Fruit fly (Drosophila melanogaster) whole organism, embryonic: ENCODE measurements around the gene Npc2a.
A peak's percentile ranks its signal among the peaks of the same experiment; 100 is the strongest.

Experiments
- Atf3 ChIP-seq: fragments of 200-800 bp; sonication (Bioruptor generic); optimal IDR thresholded peaks from 3 replicates; lab custom pipeline; 2016; ENCODE audit warnings: missing biosample characterization, missing genetic modification characterization
- CG10462 ChIP-seq: fragments of 200-800 bp; sonication (Bioruptor generic); optimal IDR thresholded peaks from 2 replicates; lab custom pipeline; 2016; ENCODE audit warnings: missing biosample characterization, missing genetic modification characterization
- CG10979 ChIP-seq: fragments of 200-800 bp; sonication (Bioruptor generic); optimal IDR thresholded peaks from 2 replicates; lab custom pipeline; 2018; ENCODE audit warnings: missing biosample characterization, mild to moderate bottlenecking, missing genetic modification characterization, moderate library complexity
- CG11560 ChIP-seq: fragments of 200-800 bp; sonication (Bioruptor generic); IDR thresholded peaks from 3 replicates; pipeline ENCODE4 v1.3.6; 2022; ENCODE audit warnings: missing biosample characterization, missing genetic modification characterization
- CG12104 ChIP-seq: fragments of 200-800 bp; sonication (Bioruptor generic); optimal IDR thresholded peaks from 3 replicates; lab custom pipeline; 2016; ENCODE audit warnings: missing biosample characterization, missing genetic modification characterization
- CG15696 ChIP-seq: fragments of 200-800 bp; sonication (Bioruptor generic); optimal IDR thresholded peaks from 2 replicates; lab custom pipeline; 2019; ENCODE audit warnings: missing biosample characterization, mild to moderate bottlenecking, missing genetic modification characterization, moderate library complexity
- CG1603 ChIP-seq: fragments of 200-800 bp; sonication (Bioruptor generic); optimal IDR thresholded peaks from 2 replicates; lab custom pipeline; 2019; ENCODE audit warnings: missing biosample characterization, mild to moderate bottlenecking, missing genetic modification characterization, moderate library complexity
- CG1647 ChIP-seq: fragments of 200-800 bp; sonication (Bioruptor generic); optimal IDR thresholded peaks from 3 replicates; lab custom pipeline; 2016; ENCODE audit warnings: missing biosample characterization, missing genetic modification characterization
- CG16779 ChIP-seq: fragments of 200-800 bp; sonication (Bioruptor generic); IDR thresholded peaks from 2 replicates; pipeline ENCODE4 v1.3.6; 2022; ENCODE audit warnings: missing biosample characterization, missing genetic modification characterization
- CG18619 ChIP-seq: fragments of 200-800 bp; sonication (Bioruptor generic); optimal IDR thresholded peaks from 3 replicates; lab custom pipeline; 2017; ENCODE audit warnings: missing biosample characterization, mild to moderate bottlenecking, missing genetic modification characterization
- CG3065 ChIP-seq: fragments of 200-800 bp; sonication (Bioruptor generic); optimal IDR thresholded peaks from 2 replicates; lab custom pipeline; 2016; ENCODE audit warnings: missing biosample characterization, missing genetic modification characterization
- CG32532 ChIP-seq: fragments of 200-800 bp; sonication (Bioruptor generic); IDR thresholded peaks from 2 replicates; pipeline ENCODE4 v1.3.6; 2022; ENCODE audit warnings: missing biosample characterization, missing genetic modification characterization
- CG5953 ChIP-seq: fragments of 200-800 bp; sonication (Bioruptor generic); IDR thresholded peaks from 2 replicates; pipeline ENCODE4 v1.3.6; 2022; ENCODE audit warnings: missing biosample characterization, missing genetic modification characterization
- CG6272 ChIP-seq: fragments of 200-800 bp; sonication (Bioruptor generic); IDR thresholded peaks from 2 replicates; pipeline ENCODE4 v1.3.6; 2022; ENCODE audit warnings: missing biosample characterization, missing genetic modification characterization
- CG8089 ChIP-seq: fragments of 200-800 bp; sonication (Bioruptor generic); optimal IDR thresholded peaks from 3 replicates; lab custom pipeline; 2016; ENCODE audit warnings: missing biosample characterization, missing genetic modification characterization
- CG8290 ChIP-seq, 3 experiments: fragments of 200-800 bp; sonication (Bioruptor generic); optimal IDR thresholded peaks; 2 replicates each; lab custom pipeline; 2016 to 2019; ENCODE audit warnings: missing biosample characterization in 3 of 3, missing genetic modification characterization in 3 of 3, mild to moderate bottlenecking in 2 of 3, moderate library complexity in 1 of 3
- CG8944 ChIP-seq: fragments of 200-800 bp; sonication (Bioruptor generic); optimal IDR thresholded peaks from 3 replicates; lab custom pipeline; 2016; ENCODE audit warnings: missing biosample characterization, missing genetic modification characterization
- CG9727 ChIP-seq: fragments of 200-800 bp; sonication (Bioruptor generic); optimal IDR thresholded peaks from 3 replicates; lab custom pipeline; 2017; ENCODE audit warnings: missing biosample characterization, mild to moderate bottlenecking, missing genetic modification characterization
- Camta ChIP-seq: fragments of 200-800 bp; sonication (Bioruptor generic); optimal IDR thresholded peaks from 2 replicates; lab custom pipeline; 2016; ENCODE audit warnings: missing biosample characterization, missing genetic modification characterization
- Dref ChIP-seq: fragments of 200-800 bp; sonication (Bioruptor generic); IDR thresholded peaks from 2 replicates; pipeline ENCODE4 v1.3.6; 2022; ENCODE audit warnings: missing biosample characterization, missing genetic modification characterization
- Ets65A ChIP-seq: fragments of 200-800 bp; sonication (Bioruptor generic); peaks from one replicate; lab custom pipeline; 2016; ENCODE audit warnings: missing biosample characterization, missing genetic modification characterization
- Hand ChIP-seq: fragments of 200-800 bp; sonication (Bioruptor generic); optimal IDR thresholded peaks from 2 replicates; lab custom pipeline; 2017; ENCODE audit warnings: mild to moderate bottlenecking, missing biosample characterization, missing genetic modification reagents, missing genetic modification characterization
- Mad ChIP-seq: fragments of 200-800 bp; sonication (Bioruptor generic); optimal IDR thresholded peaks from 2 replicates; lab custom pipeline; 2016; ENCODE audit warnings: missing biosample characterization, missing genetic modification characterization
- Ptx1 ChIP-seq: fragments of 200-800 bp; sonication (Bioruptor generic); IDR thresholded peaks from 2 replicates; pipeline ENCODE4 v1.3.6; 2022; ENCODE audit warnings: missing biosample characterization, missing genetic modification characterization
- Rfx ChIP-seq: fragments of 200-800 bp; sonication (Bioruptor generic); IDR thresholded peaks from 2 replicates; pipeline ENCODE4 v1.3.6; 2022; ENCODE audit warnings: missing biosample characterization, missing genetic modification characterization
- Sox102F ChIP-seq: fragments of 200-800 bp; sonication (Bioruptor generic); optimal IDR thresholded peaks from 2 replicates; lab custom pipeline; 2018; ENCODE audit warnings: missing biosample characterization, mild to moderate bottlenecking, missing genetic modification characterization, moderate library complexity
- Spps ChIP-seq: fragments of 200-800 bp; sonication (Bioruptor generic); optimal IDR thresholded peaks from 2 replicates; lab custom pipeline; 2018; ENCODE audit warnings: missing biosample characterization, mild to moderate bottlenecking, missing genetic modification characterization
- ase ChIP-seq: fragments of 200-800 bp; sonication (Bioruptor generic); IDR thresholded peaks from 3 replicates; pipeline ENCODE4 v1.3.6; 2022; ENCODE audit warnings: missing biosample characterization, missing genetic modification characterization
- ash1 ChIP-seq: fragments of 200-800 bp; sonication (Bioruptor generic); optimal IDR thresholded peaks from 2 replicates; lab custom pipeline; 2018; ENCODE audit warnings: missing biosample characterization, mild to moderate bottlenecking, missing genetic modification characterization
- bbx ChIP-seq: fragments of 200-800 bp; sonication (Bioruptor generic); IDR thresholded peaks from 2 replicates; pipeline ENCODE4 v1.3.6; 2022; ENCODE audit warnings: missing biosample characterization, missing genetic modification characterization; ENCODE audit not compliant: partially characterized antibody
- dpn ChIP-seq, 2 experiments: fragments of 200-800 bp; sonication (Bioruptor generic); optimal IDR thresholded peaks; 3 replicates each; lab custom pipeline; 2016; ENCODE audit warnings: missing biosample characterization in 2 of 2, missing genetic modification characterization in 2 of 2
- emc ChIP-seq: fragments of 200-800 bp; sonication (Bioruptor generic); optimal IDR thresholded peaks from 2 replicates; lab custom pipeline; 2016; ENCODE audit warnings: missing biosample characterization, missing genetic modification characterization
- hbn ChIP-seq: fragments of 200-800 bp; sonication (Bioruptor generic); IDR thresholded peaks from 2 replicates; pipeline ENCODE4 v1.3.6; 2022; ENCODE audit warnings: missing biosample characterization, missing genetic modification characterization; ENCODE audit not compliant: partially characterized antibody
- kni ChIP-seq: fragments of 200-800 bp; sonication (Bioruptor generic); optimal IDR thresholded peaks from 3 replicates; lab custom pipeline; 2017; ENCODE audit warnings: mild to moderate bottlenecking, missing biosample characterization, missing genetic modification reagents, missing genetic modification characterization
- lbe ChIP-seq: fragments of 200-800 bp; sonication (Bioruptor generic); optimal IDR thresholded peaks from 2 replicates; lab custom pipeline; 2016; ENCODE audit warnings: missing biosample characterization, mild to moderate bottlenecking, missing genetic modification characterization
- lola ChIP-seq, 3 experiments: fragments of >200 bp in 2 of 3; fragments of 200-800 bp in 1 of 3; sonication (Bioruptor generic) in 1 of 3; optimal IDR thresholded peaks; 2 replicates each; lab custom pipeline; 2017 to 2019; ENCODE audit warnings: missing biosample characterization in 3 of 3, missing genetic modification characterization in 3 of 3, mild to moderate bottlenecking in 1 of 3, moderate library complexity in 1 of 3
- lov ChIP-seq, 2 experiments: fragments of 200-800 bp in 1 of 2; fragments of >200 bp in 1 of 2; sonication (Bioruptor generic) in 1 of 2; IDR thresholded peaks in 1 of 2; optimal IDR thresholded peaks in 1 of 2; 2 replicates in 1 of 2; 3 replicates in 1 of 2; pipeline versions ENCODE4 v1.3.6 to Lab custom; 2017 to 2022; ENCODE audit warnings: missing biosample characterization in 1 of 2, missing genetic modification characterization in 1 of 2
- mld ChIP-seq: fragments of 200-800 bp; sonication (Bioruptor generic); IDR thresholded peaks from 3 replicates; pipeline ENCODE4 v1.3.6; 2022; ENCODE audit warnings: missing biosample characterization, missing genetic modification characterization; ENCODE audit not compliant: partially characterized antibody
- nom ChIP-seq: fragments of 200-800 bp; sonication (Bioruptor generic); optimal IDR thresholded peaks from 2 replicates; lab custom pipeline; 2017; ENCODE audit warnings: missing biosample characterization, missing genetic modification characterization, mild to moderate bottlenecking, moderate library complexity, missing genetic modification reagents
- pan ChIP-seq, 4 experiments: fragments of >200 bp in 3 of 4; fragments of 200-800 bp in 1 of 4; sonication (Bioruptor generic) in 1 of 4; optimal IDR thresholded peaks in 3 of 4; IDR thresholded peaks in 1 of 4; 2 replicates each; pipeline versions ENCODE4 v1.3.6 to Lab custom; 2017 to 2022; ENCODE audit warnings: missing biosample characterization in 2 of 4, missing genetic modification characterization in 2 of 4, mixed read lengths in 1 of 4
- pho ChIP-seq: fragments of 200-800 bp; sonication (Bioruptor generic); optimal IDR thresholded peaks from 2 replicates; lab custom pipeline; 2016; ENCODE audit warnings: missing biosample characterization, missing genetic modification characterization
- pita ChIP-seq: fragments of 200-800 bp; sonication (Bioruptor generic); optimal IDR thresholded peaks from 2 replicates; lab custom pipeline; 2017; ENCODE audit warnings: missing biosample characterization, mild to moderate bottlenecking, missing genetic modification characterization
- sim ChIP-seq: fragments of 200-800 bp; sonication (Bioruptor generic); IDR thresholded peaks from 2 replicates; pipeline ENCODE4 v1.3.6; 2022; ENCODE audit warnings: missing biosample characterization, missing genetic modification characterization
- so ChIP-seq: fragments of 200-800 bp; sonication (Bioruptor generic); IDR thresholded peaks from 3 replicates; pipeline ENCODE4 v1.3.6; 2022; ENCODE audit warnings: missing biosample characterization, missing genetic modification characterization
- tin ChIP-seq: fragments of 200-800 bp; sonication (Bioruptor generic); optimal IDR thresholded peaks from 3 replicates; lab custom pipeline; 2016; ENCODE audit warnings: missing biosample characterization, missing genetic modification characterization
- vnd ChIP-seq: fragments of 200-800 bp; sonication (Bioruptor generic); IDR thresholded peaks from 3 replicates; pipeline ENCODE4 v1.3.6; 2022; ENCODE audit warnings: missing biosample characterization, missing genetic modification characterization; ENCODE audit not compliant: partially characterized antibody
- wdn ChIP-seq: fragments of 200-800 bp; sonication (Bioruptor generic); IDR thresholded peaks from 2 replicates; pipeline ENCODE4 v1.3.6; 2022; ENCODE audit warnings: missing biosample characterization, missing genetic modification characterization
- zen2 ChIP-seq: fragments of 200-800 bp; sonication (Bioruptor generic); IDR thresholded peaks from 3 replicates; pipeline ENCODE4 v1.3.6; 2022; ENCODE audit warnings: missing biosample characterization, missing genetic modification characterization; ENCODE audit not compliant: partially characterized antibody

Npc2a gene

dm6 chr2L:1981726-1982367 lies 6.2 kb upstream of the Npc2a start, which contains the start of gene CG7289 (continued):
- TF ChIP-seq CG8290 (GFP tag; optimal IDR thresholded peaks at IDR 0.05; lab: Kevin White, UChicago) (no peak), CG8290 (tag; optimal IDR thresholded peaks at IDR 0.05; lab: Kevin White, UChicago) (peak in 1 of 2 experiments; percentile 35), Camta (GFP tag; lab: Kevin White, UChicago) (no peak), pan (optimal IDR thresholded peaks at IDR 0.05; lab: Kevin White, UChicago) (peak in 1 of 2 experiments; percentile 28), pan (GFP tag; optimal IDR thresholded peaks at IDR 0.05 in 1 of 2, IDR thresholded peaks at IDR 0.05 in 1 of 2) (peak in 1 of 2 experiments; percentile 34), CG3065 (GFP tag; lab: Kevin White, UChicago) (no peak), Mad (no peak), Rfx (no peak), CG1647 (no peak), lbe (no peak), CG10462 (GFP tag; lab: Kevin White, UChicago) (no peak), Atf3 (no peak), Sox102F (GFP tag; lab: Kevin White, UChicago) (no peak), so (GFP tag; lab: Robert Waterston, UW) (peak; percentile 8; the same call in 1 of the 3 replicates), CG5953 (GFP tag; lab: Robert Waterston, UW) (no peak), Ptx1 (GFP tag; lab: Robert Waterston, UW) (no peak), ase (GFP tag; lab: Robert Waterston, UW) (no peak), CG8944 (GFP tag; lab: Kevin White, UChicago) (no peak), lola (GFP tag; optimal IDR thresholded peaks at IDR 0.05; lab: Kevin White, UChicago) (no peak), kni (GFP tag; lab: Kevin White, UChicago) (no peak), CG12104 (GFP tag; lab: Kevin White, UChicago) (no peak), pita (GFP tag; lab: Kevin White, UChicago) (no peak), lov (optimal IDR thresholded peaks at IDR 0.05; lab: Kevin White, UChicago) (no peak), lov (GFP tag; IDR thresholded peaks at IDR 0.05; lab: Robert Waterston, UW) (no peak), bbx (GFP tag; lab: Robert Waterston, UW) (peak; percentile 49), wdn (GFP tag; lab: Robert Waterston, UW) (no peak), CG6272 (GFP tag; lab: Robert Waterston, UW) (no peak), sim (GFP tag; lab: Robert Waterston, UW) (no peak), ash1 (no peak), nom (GFP tag; lab: Kevin White, UChicago) (no peak), CG18619 (GFP tag; lab: Kevin White, UChicago) (no peak), zen2 (peak; percentile 48; the same call in 2 of the 3 replicates), Ets65A (GFP tag; lab: Kevin White, UChicago) (peak; percentile 92), vnd (GFP tag; lab: Robert Waterston, UW) (peak; percentile 11; the same call in 1 of the 3 replicates), Hand (GFP tag; lab: Kevin White, UChicago) (no peak), CG11560 (tag; lab: Robert Waterston, UW) (peak; percentile 41; the same call in 1 of the 3 replicates), dpn (GFP tag; optimal IDR thresholded peaks at IDR 0.05; lab: Kevin White, UChicago) (peak in 1 of 2 experiments; percentile 28), hbn (GFP tag; lab: Robert Waterston, UW) (peak; percentile 38; the same call in 1 of the 2 replicates), CG9727 (GFP tag; lab: Kevin White, UChicago) (no peak), tin (GFP tag; lab: Kevin White, UChicago) (peak; percentile 8), pho (GFP tag; lab: Kevin White, UChicago) (no peak), CG10979 (tag; lab: Kevin White, UChicago) (peak; percentile 9), CG8089 (GFP tag; lab: Kevin White, UChicago) (no peak), Dref (GFP tag; lab: Robert Waterston, UW) (peak; percentile 75), CG32532 (peak; percentile 22; the same call in 1 of the 2 replicates), emc (GFP tag; lab: Kevin White, UChicago) (no peak), CG1603 (tag; lab: Kevin White, UChicago) (peak; percentile 25), mld (GFP tag; lab: Robert Waterston, UW) (0 out of 3 replicates have a peak, but pooled peaks have one; percentile 38), CG15696 (tag; lab: Kevin White, UChicago) (no peak), CG16779 (GFP tag; lab: Robert Waterston, UW) (no peak), Spps (tag; lab: Kevin White, UChicago) (no peak)
